Worm (Caenorhabditis elegans) whole organism, young adult: ENCODE data around the gene C49A9.4.

Source experiments
- ceh-58 ChIP-seq: fragments of 200-800 bp; sonication (Bioruptor generic); IDR thresholded peaks from 2 replicates; pipeline ENCODE4 v1.3.6; 2022; ENCODE audit warnings: missing genetic modification characterization, missing compliant biosample characterization
- lin-26 ChIP-seq: fragments of 200-800 bp; sonication (Bioruptor generic); IDR thresholded peaks from 2 replicates; pipeline ENCODE4 v1.3.6; 2022; ENCODE audit warnings: missing genetic modification reagents, missing genetic modification characterization, missing compliant biosample characterization

- TF ChIP-seq ceh-58 (GFP tag; lab: Robert Waterston, UW) (no peak), lin-26 (GFP tag; lab: Robert Waterston, UW) (no peak)
Observed at ce11 chrIV:6185578-6185977, 33.9 kb upstream of the C49A9.4 start, which contains the start of gene asp-9.
